Worm (Caenorhabditis elegans) whole organism, young adult: ENCODE measurements around the gene D1053.3.

Source experiments
- B0019.2 ChIP-seq: fragments of 200-800 bp; sonication (Bioruptor generic); conservative IDR thresholded peaks from 2 replicates; pipeline ENCODE4 v1.3.6; 2022; ENCODE audit warnings: missing genetic modification reagents, missing genetic modification characterization, missing compliant biosample characterization
- B0035.1 ChIP-seq: sonication (generic microtip); optimal IDR thresholded peaks from 2 replicates; lab custom pipeline; 2016; ENCODE audit warnings: missing genetic modification characterization, mild to moderate bottlenecking, missing compliant biosample characterization, missing genotype, missing genetic modification reagents
- C06A6.2 ChIP-seq: fragments of 200-800 bp; sonication (Bioruptor generic); conservative IDR thresholded peaks from 2 replicates; pipeline ENCODE4 v1.3.6; 2022; ENCODE audit warnings: missing genetic modification characterization, missing compliant biosample characterization
- F52B5.7 ChIP-seq: sonication (generic microtip); optimal IDR thresholded peaks from 2 replicates; lab custom pipeline; 2016; ENCODE audit warnings: mild to moderate bottlenecking, missing genetic modification characterization, missing compliant biosample characterization
- K11D2.4 ChIP-seq: fragments of 200-800 bp; sonication (Bioruptor generic); IDR thresholded peaks from 2 replicates; pipeline ENCODE4 v1.3.6; 2022; ENCODE audit warnings: missing genetic modification reagents, missing genetic modification characterization, missing compliant biosample characterization
- K12H6.12 ChIP-seq: fragments of 200-800 bp; sonication (Bioruptor generic); optimal IDR thresholded peaks from 2 replicates; lab custom pipeline; 2018; ENCODE audit warnings: mild to moderate bottlenecking, missing genetic modification characterization, missing compliant biosample characterization
- ZK185.1 ChIP-seq: sonication (generic microtip); optimal IDR thresholded peaks from 2 replicates; lab custom pipeline; 2016; ENCODE audit warnings: mild to moderate bottlenecking, missing genetic modification characterization, missing compliant biosample characterization; ENCODE audit not compliant: poor library complexity, severe bottlenecking
- ama-1 ChIP-seq, 3 experiments: fragments of 150-350 bp in 1 of 3; sonication (generic microtip) in 2 of 3; optimal IDR thresholded peaks; 2 replicates each; lab custom pipeline; 2014 to 2018; ENCODE audit warnings: missing biosample characterization in 2 of 3, missing genetic modification characterization in 2 of 3, missing genetic modification reagents in 2 of 3
- aptf-3 ChIP-seq: fragments of 200-800 bp; sonication (Bioruptor generic); IDR thresholded peaks from 2 replicates; pipeline ENCODE4 v1.3.6; 2022; ENCODE audit warnings: missing genetic modification characterization, missing compliant biosample characterization
- atf-7 ChIP-seq: sonication (generic microtip); optimal IDR thresholded peaks from 2 replicates; lab custom pipeline; 2017; ENCODE audit warnings: mild to moderate bottlenecking, missing genetic modification characterization, missing compliant biosample characterization
- attf-3 ChIP-seq: fragments of 200-800 bp; sonication (Bioruptor generic); conservative IDR thresholded peaks from 2 replicates; pipeline ENCODE4 v1.3.6; 2022; ENCODE audit warnings: missing genetic modification reagents, missing genetic modification characterization, missing compliant biosample characterization
- attf-5 ChIP-seq: fragments of 200-800 bp; sonication (Bioruptor generic); optimal IDR thresholded peaks from 2 replicates; lab custom pipeline; 2018; ENCODE audit warnings: mild to moderate bottlenecking, missing genetic modification characterization, missing compliant biosample characterization
- ceh-27 ChIP-seq: fragments of 200-800 bp; sonication (Bioruptor generic); optimal IDR thresholded peaks from 2 replicates; lab custom pipeline; 2018; ENCODE audit warnings: mild to moderate bottlenecking, missing genetic modification characterization, moderate library complexity, missing compliant biosample characterization
- ceh-58 ChIP-seq: fragments of 200-800 bp; sonication (Bioruptor generic); IDR thresholded peaks from 2 replicates; pipeline ENCODE4 v1.3.6; 2022; ENCODE audit warnings: missing genetic modification characterization, missing compliant biosample characterization
- ceh-91 ChIP-seq: fragments of 200-800 bp; sonication (Bioruptor generic); IDR thresholded peaks from 2 replicates; pipeline ENCODE4 v1.3.6; 2022; ENCODE audit warnings: missing genetic modification reagents, missing genetic modification characterization, missing compliant biosample characterization
- die-1 ChIP-seq: sonication (generic microtip); optimal IDR thresholded peaks from 2 replicates; lab custom pipeline; 2016; ENCODE audit warnings: missing genotype, mild to moderate bottlenecking, missing genetic modification characterization, missing compliant biosample characterization
- egl-18 ChIP-seq: fragments of 200-800 bp; sonication (Bioruptor generic); IDR thresholded peaks from 2 replicates; pipeline ENCODE4 v1.3.6; 2022; ENCODE audit warnings: missing genetic modification reagents, missing genetic modification characterization, missing compliant biosample characterization
- egl-44 ChIP-seq: fragments of 200-800 bp; sonication (Bioruptor generic); IDR thresholded peaks from 2 replicates; pipeline ENCODE4 v1.3.6; 2022; ENCODE audit warnings: missing genetic modification reagents, missing genetic modification characterization, missing compliant biosample characterization
- egrh-3 ChIP-seq: fragments of 200-800 bp; sonication (Bioruptor generic); IDR thresholded peaks from 2 replicates; pipeline ENCODE4 v1.3.6; 2022; ENCODE audit warnings: missing genetic modification reagents, missing genetic modification characterization, missing compliant biosample characterization
- ekl-4 ChIP-seq: fragments of 200-800 bp; sonication (Bioruptor generic); IDR thresholded peaks from 2 replicates; pipeline ENCODE4 v1.3.6; 2022; ENCODE audit warnings: missing genetic modification reagents, missing genetic modification characterization, missing compliant biosample characterization
- ets-4 ChIP-seq: fragments of 200-800 bp; sonication (Bioruptor generic); optimal IDR thresholded peaks from 2 replicates; lab custom pipeline; 2018; ENCODE audit warnings: mild to moderate bottlenecking, missing genetic modification characterization, missing compliant biosample characterization
- him-1 ChIP-seq: sonication (generic microtip); optimal IDR thresholded peaks from 2 replicates; lab custom pipeline; 2016; ENCODE audit warnings: missing genotype, missing genetic modification reagents, missing genetic modification characterization, missing compliant biosample characterization
- hsf-1 ChIP-seq: fragments of 200-800 bp; sonication (Bioruptor generic); IDR thresholded peaks from 2 replicates; pipeline ENCODE4 v1.3.6; 2022; ENCODE audit warnings: missing genetic modification reagents, missing genetic modification characterization, missing compliant biosample characterization
- let-607 ChIP-seq, 2 experiments: fragments of 200-800 bp in 1 of 2; sonication (Bioruptor generic) in 1 of 2; sonication (generic microtip) in 1 of 2; optimal IDR thresholded peaks; 2 replicates each; lab custom pipeline; 2016 to 2018; ENCODE audit warnings: mild to moderate bottlenecking in 2 of 2, missing compliant biosample characterization in 2 of 2, missing genetic modification characterization in 2 of 2, moderate library complexity in 2 of 2, missing genotype in 1 of 2
- lsl-1 ChIP-seq: fragments of 200-800 bp; sonication (Bioruptor generic); optimal IDR thresholded peaks from 2 replicates; lab custom pipeline; 2018; ENCODE audit warnings: mild to moderate bottlenecking, missing genetic modification characterization, moderate library complexity, missing compliant biosample characterization
- madf-10 ChIP-seq: sonication (generic microtip); optimal IDR thresholded peaks from 2 replicates; lab custom pipeline; 2016; ENCODE audit warnings: mild to moderate bottlenecking, missing genetic modification characterization, missing compliant biosample characterization
- mxl-1 ChIP-seq: sonication (generic microtip); optimal IDR thresholded peaks from 2 replicates; lab custom pipeline; 2016; ENCODE audit warnings: missing genetic modification characterization, missing compliant biosample characterization
- nfya-2 ChIP-seq: fragments of 200-800 bp; sonication (Bioruptor generic); IDR thresholded peaks from 2 replicates; pipeline ENCODE4 v1.3.6; 2022; ENCODE audit warnings: missing genetic modification reagents, missing genetic modification characterization, missing compliant biosample characterization
- nfyb-1 ChIP-seq: fragments of 200-800 bp; sonication (Bioruptor generic); IDR thresholded peaks from 2 replicates; pipeline ENCODE4 v1.3.6; 2022; ENCODE audit warnings: missing genetic modification reagents, missing genetic modification characterization, missing compliant biosample characterization
- nhr-179 ChIP-seq: sonication (generic microtip); optimal IDR thresholded peaks from 2 replicates; lab custom pipeline; 2016; ENCODE audit warnings: mild to moderate bottlenecking, missing genetic modification characterization, missing compliant biosample characterization
- nhr-27 ChIP-seq: fragments of 200-800 bp; sonication (Bioruptor generic); optimal IDR thresholded peaks from 2 replicates; lab custom pipeline; 2018; ENCODE audit warnings: mild to moderate bottlenecking, missing genetic modification characterization, moderate library complexity, missing compliant biosample characterization
- nhr-80 ChIP-seq: sonication (generic microtip); optimal IDR thresholded peaks from 2 replicates; lab custom pipeline; 2016; ENCODE audit warnings: missing genetic modification characterization, missing compliant biosample characterization
- nhr-90 ChIP-seq: sonication (generic microtip); optimal IDR thresholded peaks from 2 replicates; lab custom pipeline; 2016; ENCODE audit warnings: missing genotype, mild to moderate bottlenecking, missing genetic modification characterization, missing compliant biosample characterization
- rec-8 ChIP-seq, 2 experiments: sonication (generic microtip); optimal IDR thresholded peaks; 2 replicates each; lab custom pipeline; 2016; ENCODE audit warnings: mild to moderate bottlenecking in 2 of 2, missing genetic modification characterization in 2 of 2, missing genetic modification reagents in 2 of 2, missing genotype in 2 of 2, missing biosample characterization in 1 of 2, missing compliant biosample characterization in 1 of 2, moderate library complexity in 1 of 2
- repo-1 ChIP-seq: sonication (generic microtip); optimal IDR thresholded peaks from 2 replicates; lab custom pipeline; 2017; ENCODE audit warnings: mild to moderate bottlenecking, missing genetic modification characterization, missing compliant biosample characterization
- sdz-38 ChIP-seq: sonication (generic microtip); optimal IDR thresholded peaks from 2 replicates; lab custom pipeline; 2016; ENCODE audit warnings: missing genotype, missing genetic modification characterization, missing compliant biosample characterization
- sptf-2 ChIP-seq: fragments of 200-800 bp; sonication (Bioruptor generic); optimal IDR thresholded peaks from 2 replicates; lab custom pipeline; 2018; ENCODE audit warnings: mild to moderate bottlenecking, missing genetic modification characterization, missing compliant biosample characterization
- unc-62 ChIP-seq: fragments of 150-350 bp; optimal IDR thresholded peaks from 2 replicates; lab custom pipeline; 2014; ENCODE audit warnings: missing biosample characterization, missing genetic modification reagents, missing genetic modification characterization
- zfh-2 ChIP-seq: fragments of 200-800 bp; sonication (Bioruptor generic); conservative IDR thresholded peaks from 2 replicates; pipeline ENCODE4 v1.3.6; 2022; ENCODE audit warnings: missing genetic modification reagents, missing genetic modification characterization, missing compliant biosample characterization
- zim-3 ChIP-seq: sonication (generic microtip); optimal IDR thresholded peaks from 2 replicates; lab custom pipeline; 2017; ENCODE audit warnings: mild to moderate bottlenecking, missing genetic modification characterization, moderate library complexity, missing compliant biosample characterization
- ztf-25 ChIP-seq: fragments of 200-800 bp; sonication (Bioruptor generic); IDR thresholded peaks from 2 replicates; pipeline ENCODE4 v1.3.6; 2022; ENCODE audit warnings: missing genetic modification reagents, missing genetic modification characterization, missing compliant biosample characterization
- ztf-26 ChIP-seq: sonication (generic microtip); optimal IDR thresholded peaks from 2 replicates; lab custom pipeline; 2017; ENCODE audit warnings: missing genetic modification characterization, missing compliant biosample characterization

The D1053.3 gene

ce11 chrX:11716463-11716960 is 20.4 kb downstream of the D1053.3 start, which contains the start of gene C44C10.9:
TSS of gene C44C10.9 (minus strand) at chrX:11716513.
- TF ChIP-seq K12H6.12 (tag; lab: Kevin White, UChicago) = no peak
- no peak for TF ChIP-seq nhr-90
- TF ChIP-seq rec-8 (tag; optimal IDR thresholded peaks at IDR 0.05; lab: Kevin White, UChicago) = no peak
- TF ChIP-seq him-1 (tag; lab: Kevin White, UChicago) = no peak
- no peak for TF ChIP-seq B0019.2
- no peak for TF ChIP-seq attf-3
- no peak for TF ChIP-seq nhr-179
- no peak for TF ChIP-seq zim-3 (tag; lab: Kevin White, UChicago)
- TF ChIP-seq ekl-4 (GFP tag; lab: Robert Waterston, UW) = no peak
- no peak for TF ChIP-seq ama-1 (optimal IDR thresholded peaks at IDR 0.05; lab: Kevin White, UChicago)
- no peak for TF ChIP-seq ama-1 (GFP tag; optimal IDR thresholded peaks at IDR 0.05; lab: Kevin White, UChicago)
- no peak for TF ChIP-seq sptf-2
- TF ChIP-seq ZK185.1 = no peak
- no peak for TF ChIP-seq K11D2.4 (GFP tag; lab: Robert Waterston, UW)
- no peak for TF ChIP-seq hsf-1 (GFP tag; lab: Robert Waterston, UW)

DNA sequence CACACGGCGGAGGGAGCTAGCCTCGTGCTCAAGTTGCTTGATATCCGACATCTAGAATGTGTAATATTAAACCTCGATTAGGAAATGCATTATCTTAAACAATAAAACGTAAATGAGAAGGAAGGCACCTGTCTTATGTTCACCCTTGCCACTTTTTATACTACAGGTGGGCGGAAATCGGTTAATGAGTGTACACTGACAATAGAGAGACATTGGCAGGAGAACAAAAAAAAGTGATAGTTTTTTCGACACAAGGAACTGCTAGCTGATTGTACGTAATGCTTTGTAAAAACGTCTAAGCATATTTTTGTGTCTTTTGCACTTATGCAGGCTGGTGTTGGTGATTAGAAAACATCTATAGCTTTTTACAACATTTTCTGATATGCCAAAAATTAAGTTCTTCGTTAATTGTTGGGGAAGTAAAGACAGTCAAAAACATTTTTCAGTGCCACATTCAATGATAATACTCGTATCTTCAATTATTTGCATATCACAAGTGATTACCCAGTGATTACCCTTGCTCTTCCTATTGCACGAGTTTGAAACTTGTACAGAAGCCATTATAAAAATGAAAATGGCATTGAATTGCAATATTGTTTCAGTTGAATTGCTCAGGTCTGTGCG is 24.6 kb downstream of the D1053.3 start, which contains the start of gene col-180:
Gene col-180 (minus strand): TSS at position 51 of the 624 bp plus-strand sequence.
- TF ChIP-seq die-1 (tag; lab: Kevin White, UChicago) (no peak), B0019.2 (no peak), aptf-3 (GFP tag; lab: Robert Waterston, UW) (no peak), ztf-26 (tag; lab: Kevin White, UChicago) (no peak), attf-5 (GFP tag; lab: Kevin White, UChicago) (no peak), egl-44 (GFP tag; lab: Robert Waterston, UW) (no peak), madf-10 (no peak), sdz-38 (tag; lab: Kevin White, UChicago) (no peak), nfya-2 (GFP tag; lab: Robert Waterston, UW) (no peak), K12H6.12 (tag; lab: Kevin White, UChicago) (no peak), mxl-1 (no peak), him-1 (tag; lab: Kevin White, UChicago) (no peak)

DNA sequence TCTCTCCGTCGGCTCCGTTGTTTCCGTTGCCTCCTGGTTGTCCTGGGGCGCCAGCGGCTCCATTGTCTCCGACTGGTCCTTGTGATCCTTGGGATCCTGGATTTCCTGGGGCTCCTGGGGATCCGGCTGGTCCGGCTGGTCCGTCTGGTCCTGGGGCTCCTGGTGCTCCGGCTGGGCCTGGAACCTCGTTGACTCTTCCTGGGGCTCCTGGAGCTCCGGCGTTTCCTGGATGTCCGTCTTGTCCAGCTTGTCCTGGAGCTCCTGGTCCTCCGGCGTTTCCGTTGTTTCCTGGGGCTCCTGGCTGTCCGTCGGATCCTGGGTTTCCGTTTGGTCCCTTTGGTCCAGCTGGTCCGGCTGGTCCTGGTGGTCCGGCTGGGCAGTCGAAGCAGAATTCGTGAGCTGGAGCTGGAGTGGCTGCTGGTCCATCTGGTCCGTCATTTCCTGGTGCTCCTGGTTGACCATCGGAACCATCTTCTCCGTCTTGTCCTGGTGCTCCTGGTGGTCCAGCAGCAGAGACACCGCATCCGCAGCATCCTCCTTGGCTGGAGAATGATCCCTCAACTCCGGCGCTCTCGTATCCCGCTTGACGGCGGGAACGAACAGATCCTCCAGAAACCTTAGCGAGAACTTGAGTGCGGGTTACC is 25.4 kb downstream of the D1053.3 start:
- TF ChIP-seq nfyb-1 (GFP tag; lab: Robert Waterston, UW) = 0 out of 2 replicates have a peak, but pooled peaks have one; percentile 17
- peak; percentile 95 for TF ChIP-seq egrh-3 (GFP tag; lab: Robert Waterston, UW)
- no peak for TF ChIP-seq repo-1 (tag; lab: Kevin White, UChicago)
- TF ChIP-seq K11D2.4 (GFP tag; lab: Robert Waterston, UW) = no peak
- TF ChIP-seq ztf-25 (GFP tag; lab: Robert Waterston, UW) = 0 out of 2 replicates have a peak, but pooled peaks have one; percentile 13
- TF ChIP-seq ceh-91 (GFP tag; lab: Robert Waterston, UW) = no peak
- TF ChIP-seq nhr-27 (tag; lab: Kevin White, UChicago) = no peak
- TF ChIP-seq ceh-27 (GFP tag; lab: Kevin White, UChicago) = no peak
- TF ChIP-seq zfh-2 (GFP tag; lab: Robert Waterston, UW) = peak; percentile 90

DNA sequence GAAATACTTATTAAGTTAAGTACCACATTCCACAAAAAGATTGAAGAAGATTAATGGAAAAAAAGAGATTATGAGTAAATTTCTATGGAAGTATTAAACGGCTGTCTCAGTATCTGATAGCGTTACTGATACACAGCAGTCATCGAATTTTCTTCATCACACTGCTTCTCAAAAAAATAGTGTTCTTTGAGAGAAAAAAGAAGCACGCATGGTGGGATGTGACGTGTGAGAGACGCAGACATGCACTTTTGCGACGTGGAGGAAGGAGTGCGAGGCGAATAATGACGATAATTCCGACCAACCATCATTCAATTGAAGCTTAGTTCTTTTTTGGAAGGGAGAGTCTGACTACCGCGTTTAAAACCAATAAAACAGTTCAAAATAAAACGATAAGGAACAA is 26.7 kb downstream of the D1053.3 start, which contains the start of gene C44C10.11:
Gene C44C10.11 (minus strand): TSS at position 115 of the 400 bp plus-strand sequence.
- TF ChIP-seq ztf-25 (GFP tag; lab: Robert Waterston, UW) = no peak
- no peak for TF ChIP-seq nfya-2 (GFP tag; lab: Robert Waterston, UW)
- TF ChIP-seq lsl-1 (GFP tag; lab: Kevin White, UChicago) = no peak
- no peak for TF ChIP-seq ztf-26 (tag; lab: Kevin White, UChicago)
- peak; percentile 80 for TF ChIP-seq ets-4 (GFP tag; lab: Kevin White, UChicago)
- no peak for TF ChIP-seq ZK185.1
- TF ChIP-seq unc-62 = peak; percentile 49
- TF ChIP-seq C06A6.2 = no peak
- no peak for TF ChIP-seq B0035.1 (tag; lab: Kevin White, UChicago)
- TF ChIP-seq F52B5.7 = no peak
- TF ChIP-seq egl-44 (GFP tag; lab: Robert Waterston, UW) = no peak
- peak; percentile 99 for TF ChIP-seq nhr-80
- peak; percentile 88 to 91 for TF ChIP-seq let-607 (tag; optimal IDR thresholded peaks at IDR 0.05; lab: Kevin White, UChicago)
- TF ChIP-seq egl-18 (GFP tag; lab: Robert Waterston, UW) = no peak
- TF ChIP-seq ceh-58 (GFP tag; lab: Robert Waterston, UW) = no peak
- TF ChIP-seq atf-7 (tag; lab: Kevin White, UChicago) = peak; percentile 75
